Fruit fly (Drosophila melanogaster): Measurements from ENCODE around the gene HP1D3csd.

DNA sequence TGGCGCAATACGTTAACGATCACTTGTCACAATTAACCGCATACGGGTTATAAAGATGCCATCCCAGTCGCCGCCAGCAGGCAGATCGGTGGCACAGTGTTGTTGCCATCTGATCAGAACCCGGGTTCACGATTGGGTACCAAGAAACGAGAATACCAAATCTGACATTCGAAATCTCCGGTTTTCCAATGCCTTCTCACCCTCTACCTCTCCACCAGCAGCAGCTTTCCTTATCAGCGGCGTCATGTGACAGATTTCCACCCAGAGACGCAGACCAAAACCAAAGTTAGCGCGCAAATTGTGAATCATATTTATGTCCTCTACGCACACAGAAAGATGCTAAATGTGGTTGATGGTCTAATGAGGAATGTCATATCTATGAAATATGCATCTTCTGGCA, 48.6 kb downstream of the HP1D3csd start:
- TF ChIP-seq HmgZ (tag; optimal IDR thresholded peaks at IDR 0.05) (no peak), CG7556 (GFP tag; optimal IDR thresholded peaks at IDR 0.05) (no peak), Hand (GFP tag; optimal IDR thresholded peaks at IDR 0.05) (no peak), E2f1 (GFP tag; IDR thresholded peaks at IDR 0.05) (no peak)
